Worm (Caenorhabditis elegans) whole organism, young adult: Measurements from ENCODE around the gene zen-4.
"Not testable (repeated sequence)": the region's sequence is repeated elsewhere in the genome, so short reads cannot be mapped to it uniquely, and the experiment has no call there.

Experiments
- F23B12.7 ChIP-seq: sonication (generic microtip); optimal IDR thresholded peaks from 2 replicates; lab custom pipeline; 2017; ENCODE audit warnings: missing genetic modification characterization, mild to moderate bottlenecking, missing compliant biosample characterization, antibody characterized with exemption, moderate library complexity; ENCODE audit not compliant: insufficient read depth
- ama-1 ChIP-seq, 3 experiments: fragments of 150-350 bp in 1 of 3; sonication (generic microtip) in 2 of 3; optimal IDR thresholded peaks; 2 replicates each; lab custom pipeline; 2014 to 2018; ENCODE audit warnings: missing biosample characterization in 2 of 3, missing genetic modification characterization in 2 of 3, missing genetic modification reagents in 2 of 3
- attf-3 ChIP-seq: fragments of 200-800 bp; sonication (Bioruptor generic); conservative IDR thresholded peaks from 2 replicates; pipeline ENCODE4 v1.3.6; 2022; ENCODE audit warnings: missing genetic modification reagents, missing genetic modification characterization, missing compliant biosample characterization
- dpff-1 ChIP-seq: sonication (generic microtip); optimal IDR thresholded peaks from 2 replicates; lab custom pipeline; 2017; ENCODE audit warnings: mild to moderate bottlenecking, missing genetic modification characterization, missing compliant biosample characterization
- egl-18 ChIP-seq: fragments of 200-800 bp; sonication (Bioruptor generic); IDR thresholded peaks from 2 replicates; pipeline ENCODE4 v1.3.6; 2022; ENCODE audit warnings: missing genetic modification reagents, missing genetic modification characterization, missing compliant biosample characterization
- mel-28 ChIP-seq: sonication (generic microtip); optimal IDR thresholded peaks from 2 replicates; lab custom pipeline; 2016; ENCODE audit warnings: borderline replicate concordance, mild to moderate bottlenecking, missing genetic modification characterization, missing compliant biosample characterization
- xnd-1 ChIP-seq: sonication (generic microtip); optimal IDR thresholded peaks from 2 replicates; lab custom pipeline; 2016; ENCODE audit warnings: missing genotype, missing genetic modification reagents, missing genetic modification characterization, missing compliant biosample characterization
- ztf-6 ChIP-seq: fragments of 200-800 bp; sonication (Bioruptor generic); IDR thresholded peaks from 2 replicates; pipeline ENCODE4 v1.3.6; 2022; ENCODE audit warnings: missing genetic modification reagents, missing genetic modification characterization, missing compliant biosample characterization

- not testable (repeated sequence) for TF ChIP-seq attf-3 (GFP tag; lab: Robert Waterston, UW); xnd-1 (tag; lab: Kevin White, UChicago); F23B12.7 (tag; lab: Kevin White, UChicago); mel-28 (tag; lab: Kevin White, UChicago); dpff-1 (tag; lab: Kevin White, UChicago); ztf-6; ama-1 (optimal IDR thresholded peaks at IDR 0.05; lab: Kevin White, UChicago); ama-1 (GFP tag; optimal IDR thresholded peaks at IDR 0.05; lab: Kevin White, UChicago); egl-18 (GFP tag; lab: Robert Waterston, UW)
Measured at ce11 chrIV:6089529-6089928, 28.5 kb upstream of the zen-4 start.
